Fruit fly (Drosophila melanogaster) whole organism, embryonic: ENCODE results near the gene CG13239.
A peak's percentile ranks its signal among the peaks of the same experiment; 100 is the strongest.

Experiments
- CG10431 ChIP-seq: fragments of 200-800 bp; sonication (Bioruptor generic); optimal IDR thresholded peaks from 3 replicates; lab custom pipeline; 2018; ENCODE audit warnings: missing biosample characterization, mild to moderate bottlenecking, missing genetic modification characterization
- CG1233 ChIP-seq: fragments of 200-800 bp; sonication (Bioruptor generic); optimal IDR thresholded peaks from 4 replicates; lab custom pipeline; 2018; ENCODE audit warnings: missing biosample characterization, mild to moderate bottlenecking, missing genetic modification characterization
- CG12744 ChIP-seq: fragments of 200-800 bp; sonication (Bioruptor generic); optimal IDR thresholded peaks from 2 replicates; lab custom pipeline; 2016; ENCODE audit warnings: missing biosample characterization, missing genetic modification characterization
- CG12769 ChIP-seq: fragments of 200-800 bp; sonication (Bioruptor generic); optimal IDR thresholded peaks from 2 replicates; lab custom pipeline; 2019; ENCODE audit warnings: missing biosample characterization, mild to moderate bottlenecking, missing genetic modification characterization, moderate library complexity
- CG12942 ChIP-seq: fragments of 200-800 bp; sonication (Bioruptor generic); optimal IDR thresholded peaks from 3 replicates; lab custom pipeline; 2016; ENCODE audit warnings: missing biosample characterization, missing genetic modification characterization
- CG14667 ChIP-seq: fragments of 200-800 bp; sonication (Bioruptor generic); IDR thresholded peaks from 2 replicates; pipeline ENCODE4 v1.3.6; 2022; ENCODE audit warnings: missing biosample characterization, missing genetic modification characterization
- CG1603 ChIP-seq: fragments of 200-800 bp; sonication (Bioruptor generic); optimal IDR thresholded peaks from 2 replicates; lab custom pipeline; 2019; ENCODE audit warnings: missing biosample characterization, mild to moderate bottlenecking, missing genetic modification characterization, moderate library complexity
- CG16813 ChIP-seq: fragments of 200-800 bp; sonication (Bioruptor generic); IDR thresholded peaks from 3 replicates; pipeline ENCODE4 v1.3.6; 2022; ENCODE audit warnings: missing biosample characterization, missing genetic modification characterization; ENCODE audit not compliant: partially characterized antibody
- CG17186 ChIP-seq: fragments of 200-800 bp; sonication (Bioruptor generic); optimal IDR thresholded peaks from 3 replicates; lab custom pipeline; 2017; ENCODE audit warnings: missing biosample characterization, missing genetic modification reagents, missing genetic modification characterization
- CG1792 ChIP-seq: fragments of 200-800 bp; sonication (Bioruptor generic); optimal IDR thresholded peaks from 2 replicates; lab custom pipeline; 2016; ENCODE audit warnings: missing biosample characterization, missing genetic modification characterization
- CG2678 ChIP-seq: fragments of 200-800 bp; sonication (Bioruptor generic); optimal IDR thresholded peaks from 3 replicates; lab custom pipeline; 2019; ENCODE audit warnings: missing biosample characterization, mild to moderate bottlenecking, missing genetic modification characterization, moderate library complexity
- CG31224 ChIP-seq: fragments of 200-800 bp; sonication (Bioruptor generic); IDR thresholded peaks from 2 replicates; pipeline ENCODE4 v1.3.6; 2022; ENCODE audit warnings: missing biosample characterization, missing genetic modification characterization
- CG3281 ChIP-seq: fragments of 200-800 bp; sonication (Bioruptor generic); optimal IDR thresholded peaks from 3 replicates; lab custom pipeline; 2017; ENCODE audit warnings: missing biosample characterization, mild to moderate bottlenecking, missing genetic modification characterization
- CG34376 ChIP-seq: fragments of 200-800 bp; sonication (Bioruptor generic); optimal IDR thresholded peaks from 2 replicates; lab custom pipeline; 2018; ENCODE audit warnings: missing biosample characterization, mild to moderate bottlenecking, missing genetic modification characterization
- CG3726 ChIP-seq: fragments of 200-800 bp; sonication (Bioruptor generic); IDR thresholded peaks from 3 replicates; pipeline ENCODE4, ENCODE4 v1.3.6; 2022; ENCODE audit warnings: missing biosample characterization, missing genetic modification characterization
- CG4820 ChIP-seq: fragments of 200-800 bp; sonication (Bioruptor generic); optimal IDR thresholded peaks from 3 replicates; lab custom pipeline; 2016; ENCODE audit warnings: missing biosample characterization, missing genetic modification characterization
- CG7987 ChIP-seq: fragments of 200-800 bp; sonication (Bioruptor generic); optimal IDR thresholded peaks from 2 replicates; lab custom pipeline; 2018; ENCODE audit warnings: missing biosample characterization, mild to moderate bottlenecking, missing genetic modification characterization, moderate library complexity
- CG8944 ChIP-seq: fragments of 200-800 bp; sonication (Bioruptor generic); optimal IDR thresholded peaks from 3 replicates; lab custom pipeline; 2016; ENCODE audit warnings: missing biosample characterization, missing genetic modification characterization
- CG9609 ChIP-seq: fragments of 200-800 bp; sonication (Bioruptor generic); optimal IDR thresholded peaks from 3 replicates; lab custom pipeline; 2016; ENCODE audit warnings: missing biosample characterization, missing genetic modification characterization
- CG9727 ChIP-seq: fragments of 200-800 bp; sonication (Bioruptor generic); optimal IDR thresholded peaks from 3 replicates; lab custom pipeline; 2017; ENCODE audit warnings: missing biosample characterization, mild to moderate bottlenecking, missing genetic modification characterization
- CTCF ChIP-seq: fragments of 200-800 bp; sonication (Bioruptor generic); optimal IDR thresholded peaks from 2 replicates; lab custom pipeline; 2017; ENCODE audit warnings: missing biosample characterization, mild to moderate bottlenecking, missing genetic modification characterization, moderate library complexity
- D19A ChIP-seq: fragments of 200-800 bp; optimal IDR thresholded peaks from 3 replicates; lab custom pipeline; 2019; ENCODE audit warnings: missing biosample characterization, mild to moderate bottlenecking, missing genetic modification characterization, moderate library complexity
- Dek ChIP-seq: fragments of 200-800 bp; sonication (Bioruptor generic); optimal IDR thresholded peaks from 3 replicates; lab custom pipeline; 2019; ENCODE audit warnings: missing biosample characterization, mild to moderate bottlenecking, missing genetic modification characterization, moderate library complexity
- Doc3 ChIP-seq: fragments of 200-800 bp; sonication (Bioruptor generic); IDR thresholded peaks from 3 replicates; pipeline ENCODE4 v1.3.6; 2022; ENCODE audit warnings: missing biosample characterization, missing genetic modification characterization; ENCODE audit not compliant: partially characterized antibody
- Ets97D ChIP-seq: fragments of 200-800 bp; sonication (Bioruptor generic); optimal IDR thresholded peaks from 3 replicates; lab custom pipeline; 2016; ENCODE audit warnings: missing biosample characterization, missing genetic modification characterization
- Kr ChIP-seq: fragments of 200-800 bp; sonication (Bioruptor generic); optimal IDR thresholded peaks from 2 replicates; lab custom pipeline; 2017; ENCODE audit warnings: missing biosample characterization, mild to moderate bottlenecking, missing genetic modification characterization
- Med ChIP-seq: fragments of 200-800 bp; sonication (Bioruptor generic); peaks from one replicate; lab custom pipeline; 2016; ENCODE audit warnings: missing biosample characterization, missing genetic modification characterization, mild to moderate bottlenecking, inconsistent platforms, moderate library complexity
- Nf-YC ChIP-seq: fragments of 200-800 bp; optimal IDR thresholded peaks from 3 replicates; lab custom pipeline; 2019; ENCODE audit warnings: missing biosample characterization, mild to moderate bottlenecking, missing genetic modification characterization, moderate library complexity
- PHDP ChIP-seq: fragments of 200-800 bp; sonication (Bioruptor generic); optimal IDR thresholded peaks from 3 replicates; lab custom pipeline; 2018; ENCODE audit warnings: missing biosample characterization, mild to moderate bottlenecking, missing genetic modification characterization, moderate library complexity
- Usf ChIP-seq: fragments of 200-800 bp; sonication (Bioruptor generic); optimal IDR thresholded peaks from 2 replicates; lab custom pipeline; 2017; ENCODE audit warnings: missing genotype, missing biosample characterization, missing genetic modification characterization
- Xrp1 ChIP-seq: fragments of 200-800 bp; sonication (Bioruptor generic); IDR thresholded peaks from 2 replicates; pipeline ENCODE4 v1.3.6; 2022; ENCODE audit warnings: missing biosample characterization, missing genetic modification characterization
- ab ChIP-seq: fragments of 200-800 bp; sonication (Bioruptor generic); optimal IDR thresholded peaks from 2 replicates; lab custom pipeline; 2016; ENCODE audit warnings: missing biosample characterization, missing genetic modification characterization
- abd-A ChIP-seq: fragments of 200-800 bp; sonication (Bioruptor generic); optimal IDR thresholded peaks from 3 replicates; lab custom pipeline; 2019; ENCODE audit warnings: missing biosample characterization, mild to moderate bottlenecking, missing genetic modification characterization, moderate library complexity
- bigmax ChIP-seq: fragments of 200-800 bp; sonication (Bioruptor generic); optimal IDR thresholded peaks from 2 replicates; lab custom pipeline; 2018; ENCODE audit warnings: missing biosample characterization, mild to moderate bottlenecking, missing genetic modification characterization
- cg ChIP-seq: fragments of 200-800 bp; sonication (Bioruptor generic); optimal IDR thresholded peaks from 3 replicates; lab custom pipeline; 2019; ENCODE audit warnings: missing biosample characterization, mild to moderate bottlenecking, missing genetic modification characterization, moderate library complexity
- jing ChIP-seq: fragments of 200-800 bp; sonication (Bioruptor generic); optimal IDR thresholded peaks from 2 replicates; lab custom pipeline; 2018; ENCODE audit warnings: missing biosample characterization, mild to moderate bottlenecking, missing genetic modification characterization
- odd ChIP-seq: fragments of 200-800 bp; sonication (Bioruptor generic); optimal IDR thresholded peaks from 2 replicates; lab custom pipeline; 2017; ENCODE audit warnings: missing biosample characterization, mild to moderate bottlenecking, missing genetic modification characterization
- otp ChIP-seq: fragments of 200-800 bp; sonication (Bioruptor generic); IDR thresholded peaks from 3 replicates; pipeline ENCODE4, ENCODE4 v1.3.6; 2022; ENCODE audit warnings: missing biosample characterization, missing genetic modification characterization
- pb ChIP-seq: fragments of 200-800 bp; sonication (Bioruptor generic); optimal IDR thresholded peaks from 3 replicates; lab custom pipeline; 2016; ENCODE audit warnings: missing biosample characterization, missing genetic modification characterization
- prd ChIP-seq, 3 experiments: fragments of >200 bp in 2 of 3; fragments of 200-800 bp in 1 of 3; sonication (Bioruptor generic) in 1 of 3; optimal IDR thresholded peaks in 2 of 3; IDR thresholded peaks in 1 of 3; 2 replicates in 2 of 3; 3 replicates in 1 of 3; pipeline versions ENCODE4 v1.3.6 to Lab custom; 2017 to 2022; ENCODE audit warnings: missing biosample characterization in 1 of 3, missing genetic modification characterization in 1 of 3
- psq ChIP-seq: fragments of 200-800 bp; sonication (Bioruptor generic); optimal IDR thresholded peaks from 2 replicates; lab custom pipeline; 2017; ENCODE audit warnings: missing biosample characterization, missing genetic modification characterization
- pum ChIP-seq: fragments of 200-800 bp; sonication (Bioruptor generic); optimal IDR thresholded peaks from 2 replicates; lab custom pipeline; 2016; ENCODE audit warnings: missing biosample characterization, missing genetic modification characterization
- ranshi ChIP-seq: fragments of 200-800 bp; sonication (Bioruptor generic); IDR thresholded peaks from 2 replicates; pipeline ENCODE4 v1.3.6; 2022; ENCODE audit warnings: missing biosample characterization, missing genetic modification characterization
- schlank ChIP-seq: fragments of 200-800 bp; sonication (Bioruptor generic); optimal IDR thresholded peaks from 2 replicates; lab custom pipeline; 2018; ENCODE audit warnings: missing biosample characterization, mild to moderate bottlenecking, missing genetic modification characterization
- shn ChIP-seq: fragments of 200-800 bp; sonication (Bioruptor generic); optimal IDR thresholded peaks from 3 replicates; lab custom pipeline; 2016; ENCODE audit warnings: missing biosample characterization, missing genetic modification characterization
- sob ChIP-seq: fragments of 200-800 bp; sonication (Bioruptor generic); IDR thresholded peaks from 2 replicates; pipeline ENCODE4 v1.3.6; 2022; ENCODE audit warnings: missing biosample characterization, missing genetic modification characterization
- sqz ChIP-seq: fragments of 200-800 bp; sonication (Bioruptor generic); optimal IDR thresholded peaks from 3 replicates; lab custom pipeline; 2018; ENCODE audit warnings: missing biosample characterization, mild to moderate bottlenecking, missing genetic modification characterization
- sr ChIP-seq: fragments of 200-800 bp; sonication (Bioruptor generic); IDR thresholded peaks from 3 replicates; pipeline ENCODE4 v1.3.6; 2022; ENCODE audit warnings: missing biosample characterization, missing genetic modification characterization
- tap ChIP-seq: fragments of 200-800 bp; optimal IDR thresholded peaks from 3 replicates; lab custom pipeline; 2019; ENCODE audit warnings: missing biosample characterization, mild to moderate bottlenecking, missing genetic modification characterization, moderate library complexity
- wdn ChIP-seq: fragments of 200-800 bp; sonication (Bioruptor generic); IDR thresholded peaks from 2 replicates; pipeline ENCODE4 v1.3.6; 2022; ENCODE audit warnings: missing biosample characterization, missing genetic modification characterization

Gene CG13239

dm6 chr3L:22863367-22864078 lies 2.9 kb downstream of the CG13239 start, which contains the start of gene CG33169 (continued):
- no peak for TF ChIP-seq sqz (GFP tag; lab: Kevin White, UChicago)
- peak; percentile 73 for TF ChIP-seq CG10431 (GFP tag; lab: Kevin White, UChicago)
- peak; percentile 83 for TF ChIP-seq CG34376 (GFP tag; lab: Kevin White, UChicago)
- peak; percentile 85 for TF ChIP-seq CG1792 (GFP tag; lab: Kevin White, UChicago)
- TF ChIP-seq psq (GFP tag; lab: Kevin White, UChicago): peak; percentile 77
- peak; percentile 79 for TF ChIP-seq wdn (GFP tag; lab: Robert Waterston, UW)
- peak; percentile 71 for TF ChIP-seq CG4820 (GFP tag; lab: Kevin White, UChicago)
- TF ChIP-seq prd (optimal IDR thresholded peaks at IDR 0.05; lab: Kevin White, UChicago): no peak
- TF ChIP-seq prd (GFP tag; IDR thresholded peaks at IDR 0.05; lab: Robert Waterston, UW): peak; percentile 82
- peak; percentile 90 for TF ChIP-seq CG17186 (GFP tag; lab: Kevin White, UChicago)
- TF ChIP-seq PHDP (tag; lab: Kevin White, UChicago): peak; percentile 59
- peak; percentile 70 for TF ChIP-seq Xrp1 (GFP tag; lab: Robert Waterston, UW)
- peak; percentile 95 for TF ChIP-seq CG1603 (tag; lab: Kevin White, UChicago)
- peak; percentile 73 for TF ChIP-seq Nf-YC
- peak; percentile 63 for TF ChIP-seq schlank (tag; lab: Kevin White, UChicago)
- peak; percentile 45 for TF ChIP-seq jing (GFP tag; lab: Kevin White, UChicago)
- peak; percentile 69 for TF ChIP-seq CG3281 (GFP tag; lab: Kevin White, UChicago)
- no peak for TF ChIP-seq abd-A (tag; lab: Kevin White, UChicago)
- TF ChIP-seq CG9727 (GFP tag; lab: Kevin White, UChicago): peak; percentile 55
- peak; percentile 73 for TF ChIP-seq otp (GFP tag; lab: Robert Waterston, UW)
- peak; percentile 65; the same call in 1 of the 3 replicates for TF ChIP-seq CG3726
- TF ChIP-seq odd (GFP tag; lab: Kevin White, UChicago): no peak
- peak; percentile 71 for TF ChIP-seq CG1233 (GFP tag; lab: Kevin White, UChicago)
- TF ChIP-seq CG8944: peak; percentile 90
- TF ChIP-seq sob (GFP tag; lab: Robert Waterston, UW): peak; percentile 98
- TF ChIP-seq D19A: peak; percentile 33
- peak; percentile 90 for TF ChIP-seq shn (GFP tag; lab: Kevin White, UChicago)
- TF ChIP-seq pum (GFP tag; lab: Kevin White, UChicago): peak; percentile 83
- no peak for TF ChIP-seq Kr
- TF ChIP-seq CG12744 (GFP tag; lab: Kevin White, UChicago): peak; percentile 77
- TF ChIP-seq Med (GFP tag; lab: Kevin White, UChicago): peak; percentile 99
- peak; percentile 57 for TF ChIP-seq CTCF (GFP tag; lab: Kevin White, UChicago)
- TF ChIP-seq cg: peak; percentile 28
- peak; percentile 67 for TF ChIP-seq Usf (GFP tag; lab: Kevin White, UChicago)
- TF ChIP-seq Dek: peak; percentile 85
- TF ChIP-seq bigmax (GFP tag; lab: Kevin White, UChicago): peak; percentile 61
- peak; percentile 84 for TF ChIP-seq CG12942 (GFP tag; lab: Kevin White, UChicago)
- TF ChIP-seq CG7987 (GFP tag; lab: Kevin White, UChicago): peak; percentile 92
- peak; percentile 71 for TF ChIP-seq CG16813 (GFP tag; lab: Robert Waterston, UW)
- peak; percentile 92 for TF ChIP-seq CG9609 (GFP tag; lab: Kevin White, UChicago)
- no peak for TF ChIP-seq Doc3 (GFP tag; lab: Robert Waterston, UW)
- peak; percentile 73 for TF ChIP-seq CG14667 (GFP tag; lab: Robert Waterston, UW)
- TF ChIP-seq ranshi: peak; percentile 84
- TF ChIP-seq CG2678 (tag; lab: Kevin White, UChicago): no peak
- peak; percentile 98 for TF ChIP-seq Ets97D (GFP tag; lab: Kevin White, UChicago)
- TF ChIP-seq CG31224 (GFP tag; lab: Robert Waterston, UW): peak; percentile 69
- TF ChIP-seq sr (GFP tag; lab: Robert Waterston, UW): peak; percentile 68; the same call in 2 of the 3 replicates
- peak; percentile 80 for TF ChIP-seq ab
- TF ChIP-seq tap: peak; percentile 59
- peak; percentile 79 for TF ChIP-seq pb
- TF ChIP-seq CG12769: peak; percentile 93
